Fruit fly (Drosophila melanogaster) S2 (cell line): ENCODE measurements around the gene CG9171.

Experiments used
- CG8478 ChIP-seq: fragments of >200 bp; optimal IDR thresholded peaks from 2 replicates; lab custom pipeline; 2018
- CTCF ChIP-seq, 2 experiments: fragments of >200 bp; optimal IDR thresholded peaks; 2 replicates each; lab custom pipeline; 2018

DNA sequence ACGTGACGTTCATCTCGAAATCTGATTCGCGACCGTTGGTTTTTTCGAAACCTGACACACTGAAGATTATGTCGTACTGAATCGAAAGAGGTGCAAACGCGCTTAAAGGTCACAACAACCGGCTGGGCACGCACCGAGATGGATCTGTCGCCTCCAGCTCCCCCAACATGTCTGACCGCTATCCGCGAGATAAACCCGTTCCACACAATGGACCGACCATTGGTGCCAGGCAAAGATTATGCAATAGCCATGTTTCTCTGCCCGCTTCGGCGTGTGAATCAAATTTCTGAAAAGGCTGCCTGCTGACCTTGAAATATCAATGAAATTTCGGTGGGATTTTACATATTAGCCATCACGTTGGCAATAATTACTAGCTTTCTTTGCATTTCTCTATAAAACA is 34.9 kb downstream of the CG9171 start:
- no peak for TF ChIP-seq CG8478 (lab: Kevin White, UChicago)
- no peak for TF ChIP-seq CTCF (optimal IDR thresholded peaks at IDR 0.05; lab: Kevin White, UChicago)
